Fruit fly (Drosophila melanogaster): ENCODE measurements around the gene Tektin-A.
A peak's percentile ranks its signal among the peaks of the same experiment; 100 is the strongest.

Gene Tektin-A

DNA sequence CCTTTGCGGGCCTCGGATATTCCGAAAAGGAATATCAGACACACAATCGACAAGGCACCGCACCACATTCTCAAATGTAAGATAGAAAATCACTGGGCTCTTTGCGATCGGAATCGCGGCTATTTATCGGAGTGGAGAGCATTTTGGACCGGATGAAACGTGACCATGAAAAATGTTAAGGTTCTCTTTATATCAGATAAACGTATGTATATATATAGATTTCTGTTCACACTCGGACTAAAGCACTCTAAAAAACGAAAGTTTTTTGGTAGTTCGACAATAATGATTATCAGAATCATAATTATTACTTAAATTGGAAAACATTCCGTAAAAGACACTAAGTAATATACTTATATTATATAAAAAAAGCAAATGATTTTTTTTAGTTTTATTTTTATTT, 48.4 kb downstream of the Tektin-A start, which contains the start of gene CG31821:
CG31821 (minus strand) TSS at position 101 of the 400 bp plus-strand sequence.
- TF ChIP-seq CG15011 (GFP tag; optimal IDR thresholded peaks at IDR 0.05) (no peak), Dip3 (GFP tag; optimal IDR thresholded peaks at IDR 0.05) (no peak), gsb-n (tag; optimal IDR thresholded peaks at IDR 0.05) (no peak)

DNA sequence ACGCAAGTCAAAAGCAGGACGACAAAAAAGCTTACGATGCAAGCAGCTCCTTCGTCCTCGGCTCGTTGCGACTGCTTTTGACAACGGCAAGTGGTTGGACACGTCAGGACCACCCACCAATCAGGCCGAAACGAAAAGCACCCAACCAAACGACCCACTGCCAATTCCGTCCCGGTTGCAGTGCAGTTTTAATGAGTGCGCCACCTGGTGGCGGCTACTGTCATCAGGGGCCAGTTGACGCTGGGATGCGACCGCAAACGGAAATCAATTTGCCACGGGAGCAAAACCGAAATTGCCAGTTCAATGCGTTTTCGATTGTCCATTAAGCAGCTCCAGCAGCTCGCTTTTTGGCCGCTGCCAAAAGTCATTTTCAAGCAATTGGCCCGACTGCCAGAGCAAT, 49.8 kb downstream of the Tektin-A start:
- TF ChIP-seq mam (GFP tag; optimal IDR thresholded peaks at IDR 0.05) (no peak), Ets65A (GFP tag) (peak; percentile 73), tll (GFP tag; optimal IDR thresholded peaks at IDR 0.05) (no peak), CTCF (GFP tag; optimal IDR thresholded peaks at IDR 0.05) (peak; percentile 85), pb (GFP tag; optimal IDR thresholded peaks at IDR 0.05) (no peak), Ada2b (GFP tag; IDR thresholded peaks at IDR 0.05) (no peak), NfI (GFP tag; optimal IDR thresholded peaks at IDR 0.05) (no peak), CG34376 (GFP tag; optimal IDR thresholded peaks at IDR 0.05) (no peak), CG16779 (GFP tag; IDR thresholded peaks at IDR 0.05) (no peak), CG8944 (GFP tag; optimal IDR thresholded peaks at IDR 0.05) (no peak), CG14441 (GFP tag; IDR thresholded peaks at IDR 0.05) (no peak), CG2120 (GFP tag; optimal IDR thresholded peaks at IDR 0.05) (no peak)

Data from whole organism, embryonic.